Fruit fly (Drosophila melanogaster): ENCODE results near the gene CG32037.

- no peak for TF ChIP-seq h (optimal IDR thresholded peaks at IDR 0.05)
- no peak for TF ChIP-seq psq (optimal IDR thresholded peaks at IDR 0.05)
- TF ChIP-seq Sin3A (optimal IDR thresholded peaks at IDR 0.05) = no peak
- TF ChIP-seq insv (optimal IDR thresholded peaks at IDR 0.05) = no peak
Measured at dm6 chr3L:9492115-9492514, at the start of gene CG32037.
